Worm (Caenorhabditis elegans): ENCODE data around the gene che-11.

The che-11 gene

DNA sequence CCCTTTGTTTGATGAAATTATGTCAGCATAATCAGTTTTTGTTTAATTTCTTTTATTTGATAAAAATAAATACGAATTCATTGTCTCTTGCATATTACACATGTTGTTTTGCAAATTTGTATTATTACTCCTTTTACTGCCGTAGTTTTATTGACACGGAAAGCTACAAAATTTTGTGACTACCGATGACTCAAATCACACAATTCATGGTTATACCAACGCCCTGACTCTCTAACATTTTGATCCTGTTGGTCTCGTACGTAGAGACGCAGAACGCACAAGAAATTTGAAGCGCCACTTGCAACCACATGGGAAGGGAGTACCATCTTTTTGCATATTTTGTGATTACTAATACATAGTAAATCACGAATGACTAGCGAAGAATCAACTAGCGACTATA is 54.6 kb downstream of the che-11 start, which contains the start of gene nhr-207:
Gene nhr-207 (plus strand): TSS at position 282 of the 400 bp plus-strand sequence.
- TF ChIP-seq gmeb-1 (tag; optimal IDR thresholded peaks at IDR 0.05) = no peak
- no peak for TF ChIP-seq unc-55 (GFP tag; optimal IDR thresholded peaks at IDR 0.05)
- TF ChIP-seq nhr-23 (tag; optimal IDR thresholded peaks at IDR 0.05) = no peak
- TF ChIP-seq mdl-1 (tag; optimal IDR thresholded peaks at IDR 0.05) = no peak
- TF ChIP-seq fos-1 (tag; optimal IDR thresholded peaks at IDR 0.05) = peak; percentile 72
- TF ChIP-seq peb-1 (tag; optimal IDR thresholded peaks at IDR 0.05) = no peak
- no peak for TF ChIP-seq ZK546.5 (tag; optimal IDR thresholded peaks at IDR 0.05)
- TF ChIP-seq nhr-129 (tag; optimal IDR thresholded peaks at IDR 0.05) = peak; percentile 9
- peak; percentile 60 for TF ChIP-seq sma-9 (GFP tag; optimal IDR thresholded peaks at IDR 0.05)
- no peak for TF ChIP-seq sma-9 (tag; optimal IDR thresholded peaks at IDR 0.05)
- TF ChIP-seq unc-62 (GFP tag; optimal IDR thresholded peaks at IDR 0.05) = no peak
